Fruit fly (Drosophila melanogaster) whole organism, pupa: Measurements from ENCODE around the gene CG44044.

ENCODE experiments used
- CG10348 ChIP-seq: fragments of 200-800 bp; sonication (Bioruptor generic); IDR thresholded peaks from 2 replicates; pipeline ENCODE4 v1.3.6; 2022; ENCODE audit warnings: missing biosample characterization, missing genetic modification characterization
- CG12605 ChIP-seq: fragments of 200-800 bp; sonication (Bioruptor generic); IDR thresholded peaks from 2 replicates; pipeline ENCODE4 v1.3.6; 2022; ENCODE audit warnings: missing biosample characterization, missing genetic modification characterization
- CG13204 ChIP-seq: fragments of 200-800 bp; sonication (Bioruptor generic); optimal IDR thresholded peaks from 2 replicates; lab custom pipeline; 2018; ENCODE audit warnings: missing biosample characterization, mild to moderate bottlenecking, missing genetic modification characterization, moderate library complexity
- CG14655 ChIP-seq: fragments of 200-800 bp; sonication (Bioruptor generic); optimal IDR thresholded peaks from 3 replicates; lab custom pipeline; 2017; ENCODE audit warnings: mild to moderate bottlenecking, missing biosample characterization, missing genetic modification reagents, missing genetic modification characterization
- CG15710 ChIP-seq: fragments of 200-800 bp; sonication (Bioruptor generic); optimal IDR thresholded peaks from 2 replicates; lab custom pipeline; 2018; ENCODE audit warnings: missing biosample characterization, mild to moderate bottlenecking, missing genetic modification characterization, moderate library complexity
- CG17806 ChIP-seq: fragments of 200-800 bp; sonication (Bioruptor generic); optimal IDR thresholded peaks from 2 replicates; lab custom pipeline; 2018; ENCODE audit warnings: missing biosample characterization, mild to moderate bottlenecking, missing genetic modification characterization, moderate library complexity
- CG32121 ChIP-seq: fragments of 200-800 bp; sonication (Bioruptor generic); IDR thresholded peaks from 2 replicates; pipeline ENCODE4 v1.3.6; 2022; ENCODE audit warnings: missing biosample characterization, missing genetic modification characterization
- CG34367 ChIP-seq: fragments of 200-800 bp; sonication (Bioruptor generic); optimal IDR thresholded peaks from 2 replicates; lab custom pipeline; 2018; ENCODE audit warnings: missing biosample characterization, mild to moderate bottlenecking, missing genetic modification characterization
- CG4496 ChIP-seq: fragments of 200-800 bp; sonication (Bioruptor generic); IDR thresholded peaks from 3 replicates; pipeline ENCODE4 v1.3.6; 2022; ENCODE audit warnings: missing biosample characterization, missing genetic modification characterization
- CG8159 ChIP-seq: fragments of 200-800 bp; sonication (Bioruptor generic); optimal IDR thresholded peaks from 3 replicates; lab custom pipeline; 2018; ENCODE audit warnings: missing biosample characterization, mild to moderate bottlenecking, missing genetic modification characterization, moderate library complexity
- CG8301 ChIP-seq: fragments of 200-800 bp; sonication (Bioruptor generic); optimal IDR thresholded peaks from 2 replicates; lab custom pipeline; 2018; ENCODE audit warnings: missing biosample characterization, mild to moderate bottlenecking, missing genetic modification characterization
- CG9948 ChIP-seq: fragments of 200-800 bp; sonication (Bioruptor generic); optimal IDR thresholded peaks from 2 replicates; lab custom pipeline; 2018; ENCODE audit warnings: missing biosample characterization, mild to moderate bottlenecking, missing genetic modification characterization, moderate library complexity
- D1 ChIP-seq: fragments of 200-800 bp; sonication (Bioruptor generic); optimal IDR thresholded peaks from 2 replicates; lab custom pipeline; 2018; ENCODE audit warnings: missing biosample characterization, mild to moderate bottlenecking, missing genetic modification characterization, moderate library complexity
- EcR ChIP-seq: fragments of 200-800 bp; sonication (Bioruptor generic); optimal IDR thresholded peaks from 3 replicates; lab custom pipeline; 2019; ENCODE audit warnings: missing biosample characterization, missing genetic modification characterization, mild to moderate bottlenecking, moderate library complexity, missing genetic modification reagents
- Ets98B ChIP-seq: fragments of 200-800 bp; sonication (Bioruptor generic); IDR thresholded peaks from 2 replicates; pipeline ENCODE4 v1.3.6; 2022; ENCODE audit warnings: missing biosample characterization, missing genetic modification characterization
- Pif1A ChIP-seq: fragments of 200-800 bp; sonication (Bioruptor generic); optimal IDR thresholded peaks from 3 replicates; lab custom pipeline; 2016; ENCODE audit warnings: missing biosample characterization, missing genetic modification characterization
- Pif1B ChIP-seq: fragments of 200-800 bp; sonication (Bioruptor generic); optimal IDR thresholded peaks from 3 replicates; lab custom pipeline; 2016; ENCODE audit warnings: missing biosample characterization, missing genetic modification characterization
- Snoo ChIP-seq: fragments of 200-800 bp; sonication (Bioruptor generic); optimal IDR thresholded peaks from 3 replicates; lab custom pipeline; 2017; ENCODE audit warnings: missing biosample characterization, mild to moderate bottlenecking, missing genetic modification characterization, inconsistent platforms
- fd96Ca ChIP-seq: fragments of 200-800 bp; sonication (Bioruptor generic); IDR thresholded peaks from 3 replicates; pipeline ENCODE4 v1.3.6; 2022; ENCODE audit warnings: missing biosample characterization, missing genetic modification characterization
- gl ChIP-seq: fragments of 200-800 bp; sonication (Bioruptor generic); optimal IDR thresholded peaks from 2 replicates; lab custom pipeline; 2018; ENCODE audit warnings: missing biosample characterization, mild to moderate bottlenecking, missing genetic modification characterization
- rn ChIP-seq: fragments of 200-800 bp; sonication (Bioruptor generic); IDR thresholded peaks from 2 replicates; pipeline ENCODE4 v1.3.6; 2022; ENCODE audit warnings: missing biosample characterization, missing genetic modification characterization

CG44044 gene

DNA sequence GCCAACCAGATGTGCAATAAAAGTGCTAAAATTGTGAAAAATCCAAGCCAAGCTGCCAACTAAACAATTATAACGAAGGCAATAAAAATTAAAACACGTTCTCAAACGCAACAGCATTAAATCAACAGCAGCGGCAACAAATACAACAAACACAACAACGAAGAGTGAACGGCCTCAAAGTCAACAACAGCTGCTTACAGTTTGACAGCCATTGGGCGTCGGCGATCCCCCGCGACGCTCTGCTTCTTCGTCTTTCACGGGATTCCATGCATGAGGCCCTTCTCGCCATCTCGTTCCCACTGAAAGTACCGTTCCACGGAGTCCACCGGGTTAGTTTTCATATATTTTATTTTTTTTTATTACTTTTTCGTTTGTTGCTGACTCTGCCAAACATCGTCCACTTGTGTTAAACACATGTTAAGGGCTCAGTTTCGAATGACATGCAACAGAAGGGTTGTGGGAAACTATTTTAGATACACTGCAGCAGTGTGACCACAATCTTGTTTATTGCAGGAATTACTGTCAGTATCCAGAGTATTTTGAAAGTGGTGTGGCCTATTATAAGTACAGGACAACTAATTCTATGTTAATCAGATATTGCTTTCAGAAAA is 39.5 kb upstream of the CG44044 start:
- TF ChIP-seq gl (tag; lab: Kevin White, UChicago) (peak; percentile 22), D1 (tag; lab: Kevin White, UChicago) (no peak), CG13204 (GFP tag; lab: Kevin White, UChicago) (peak; percentile 22), Ets98B (GFP tag; lab: Robert Waterston, UW) (no peak), CG8301 (tag; lab: Kevin White, UChicago) (no peak), CG10348 (GFP tag; lab: Robert Waterston, UW) (no peak), CG8159 (tag; lab: Kevin White, UChicago) (no peak), EcR (GFP tag; lab: Kevin White, UChicago) (peak; percentile 95), CG12605 (GFP tag; lab: Robert Waterston, UW) (no peak)

DNA sequence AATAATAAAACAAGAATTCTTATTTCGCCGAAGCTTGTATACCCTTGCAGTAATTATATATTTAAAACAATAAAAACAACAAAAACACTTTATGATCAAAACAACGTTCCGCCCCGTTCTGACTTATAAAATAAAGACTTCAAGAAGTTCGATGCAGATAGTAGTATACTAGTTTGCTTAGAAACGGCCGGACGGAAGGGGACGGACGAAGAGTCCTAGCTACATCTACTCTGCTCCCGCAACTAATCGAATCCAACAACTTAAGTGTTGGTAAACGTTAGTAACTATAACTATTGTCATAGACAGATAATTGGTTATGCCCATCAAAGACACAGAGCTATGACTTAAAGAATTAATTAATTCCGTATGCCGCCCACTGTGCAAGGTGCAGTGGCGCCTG is 37.2 kb upstream of the CG44044 start:
- TF ChIP-seq CG8301 (tag; lab: Kevin White, UChicago) (no peak), EcR (GFP tag; lab: Kevin White, UChicago) (no peak), CG15710 (tag; lab: Kevin White, UChicago) (no peak), Ets98B (GFP tag; lab: Robert Waterston, UW) (no peak), CG34367 (tag; lab: Kevin White, UChicago) (no peak), gl (tag; lab: Kevin White, UChicago) (no peak), CG10348 (GFP tag; lab: Robert Waterston, UW) (no peak)

DNA sequence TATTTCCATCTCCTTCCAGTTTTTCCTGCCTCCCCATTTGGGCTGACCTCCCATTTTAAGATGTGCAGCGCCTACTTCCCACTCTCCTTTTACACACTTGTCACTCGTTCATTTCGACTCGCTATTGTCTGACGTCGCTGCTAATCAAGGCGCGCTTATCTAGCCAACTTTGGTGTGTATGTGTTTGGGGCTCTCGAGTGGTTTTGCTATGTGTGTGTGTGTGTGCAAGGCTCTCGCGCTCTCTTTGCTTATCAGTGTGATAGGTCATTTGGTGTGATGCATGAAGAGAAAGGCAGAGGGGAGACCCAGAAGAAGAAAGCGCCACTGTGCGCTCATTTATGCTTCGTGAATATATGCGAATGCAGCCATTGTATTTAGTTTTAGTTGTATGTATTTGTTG is 36.7 kb upstream of the CG44044 start:
- TF ChIP-seq EcR (GFP tag; lab: Kevin White, UChicago) (peak; percentile 57), CG9948 (tag; lab: Kevin White, UChicago) (no peak)

DNA sequence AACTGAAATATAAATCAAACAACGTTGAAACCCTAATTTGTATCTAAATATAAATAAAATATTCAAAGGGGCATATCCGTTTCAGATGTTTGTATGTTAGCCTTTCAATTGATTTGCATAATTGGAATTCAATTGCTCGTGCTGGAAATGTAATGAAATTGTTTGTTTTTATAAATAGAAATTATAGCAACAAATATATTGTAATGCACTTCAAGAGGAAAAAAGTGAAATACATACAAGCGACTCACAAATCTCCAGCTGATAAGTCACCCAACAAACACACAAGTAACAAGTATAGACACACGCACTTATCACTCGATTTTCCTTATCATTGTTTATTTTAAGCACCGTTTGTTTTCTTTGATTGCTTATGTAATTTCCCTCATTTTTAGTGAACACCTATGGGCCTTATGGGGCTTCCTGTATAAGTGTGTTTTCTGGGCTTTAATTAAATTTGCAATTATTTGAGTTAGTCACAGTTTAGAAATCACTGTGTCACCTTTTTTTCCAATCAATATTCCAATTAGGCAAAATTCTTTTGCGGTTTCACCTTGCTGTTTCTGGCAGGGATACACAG is 35.9 kb upstream of the CG44044 start:
- TF ChIP-seq EcR (GFP tag; lab: Kevin White, UChicago): no peak
- no peak for TF ChIP-seq CG8159 (tag; lab: Kevin White, UChicago)
- no peak for TF ChIP-seq CG34367 (tag; lab: Kevin White, UChicago)
- no peak for TF ChIP-seq CG4496 (GFP tag; lab: Robert Waterston, UW)
- TF ChIP-seq, all 21 proteins: peak for 0

DNA sequence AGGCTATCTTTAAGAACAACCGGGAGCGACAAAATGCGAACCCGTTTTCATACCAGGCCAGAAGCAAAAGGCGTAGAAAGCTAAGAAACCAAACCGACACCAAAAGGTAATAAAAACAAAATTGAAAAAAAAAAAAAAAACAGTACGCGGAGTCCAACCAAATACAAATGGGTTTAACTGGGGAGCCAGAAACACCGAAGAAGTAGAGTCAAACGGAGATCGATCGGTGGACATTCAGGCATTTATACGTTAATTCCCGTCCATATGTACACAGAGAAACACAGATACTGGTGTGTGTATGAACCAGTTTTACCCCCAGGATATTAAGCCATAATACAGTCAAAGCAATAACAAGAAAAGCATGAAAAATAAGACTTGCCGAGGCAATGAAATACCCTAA is 34.5 kb upstream of the CG44044 start:
- TF ChIP-seq D1 (tag; lab: Kevin White, UChicago) (no peak), CG8301 (tag; lab: Kevin White, UChicago) (no peak), EcR (GFP tag; lab: Kevin White, UChicago) (peak; percentile 46), CG4496 (GFP tag; lab: Robert Waterston, UW) (no peak), CG8159 (tag; lab: Kevin White, UChicago) (no peak), Snoo (tag; lab: Kevin White, UChicago) (no peak), CG32121 (GFP tag; lab: Robert Waterston, UW) (no peak), CG34367 (tag; lab: Kevin White, UChicago) (no peak), Pif1B (no peak), CG12605 (GFP tag; lab: Robert Waterston, UW) (0 out of 2 replicates have a peak, but pooled peaks have one; percentile 12), CG10348 (GFP tag; lab: Robert Waterston, UW) (no peak), CG13204 (GFP tag; lab: Kevin White, UChicago) (peak; percentile 31), Pif1A (GFP tag; lab: Kevin White, UChicago) (no peak), CG15710 (tag; lab: Kevin White, UChicago) (no peak), rn (GFP tag; lab: Robert Waterston, UW) (no peak), CG17806 (tag; lab: Kevin White, UChicago) (no peak), CG14655 (GFP tag; lab: Kevin White, UChicago) (no peak), Ets98B (GFP tag; lab: Robert Waterston, UW) (0 out of 2 replicates have a peak, but pooled peaks have one; percentile 21), fd96Ca (no peak), gl (tag; lab: Kevin White, UChicago) (peak; percentile 7), CG9948 (tag; lab: Kevin White, UChicago) (no peak)

DNA sequence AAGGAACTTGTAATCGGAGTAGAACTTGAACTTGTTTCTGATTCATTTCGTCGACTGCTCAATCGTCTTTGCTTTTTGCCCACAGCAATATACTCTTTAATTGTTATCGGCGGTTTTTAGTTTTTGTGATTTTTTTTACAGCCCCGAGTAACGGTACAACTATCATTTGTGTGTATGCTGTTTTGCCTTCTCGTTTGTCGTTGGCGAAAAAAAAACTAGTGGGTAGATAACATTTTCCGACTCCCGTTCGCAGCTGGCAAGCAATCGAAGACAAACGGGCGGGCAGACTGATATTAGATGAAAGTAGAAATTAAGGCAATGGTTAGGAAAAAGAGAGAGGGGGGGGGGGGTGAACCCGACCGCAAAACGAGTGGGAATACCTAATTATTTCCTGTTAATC is 33.8 kb upstream of the CG44044 start:
- TF ChIP-seq Pif1A (GFP tag; lab: Kevin White, UChicago): no peak
- TF ChIP-seq CG15710 (tag; lab: Kevin White, UChicago): no peak
- no peak for TF ChIP-seq gl (tag; lab: Kevin White, UChicago)
- no peak for TF ChIP-seq Snoo (tag; lab: Kevin White, UChicago)
